Fruit fly (Drosophila melanogaster): ENCODE measurements around the gene CG42680.

CG42680 gene

DNA sequence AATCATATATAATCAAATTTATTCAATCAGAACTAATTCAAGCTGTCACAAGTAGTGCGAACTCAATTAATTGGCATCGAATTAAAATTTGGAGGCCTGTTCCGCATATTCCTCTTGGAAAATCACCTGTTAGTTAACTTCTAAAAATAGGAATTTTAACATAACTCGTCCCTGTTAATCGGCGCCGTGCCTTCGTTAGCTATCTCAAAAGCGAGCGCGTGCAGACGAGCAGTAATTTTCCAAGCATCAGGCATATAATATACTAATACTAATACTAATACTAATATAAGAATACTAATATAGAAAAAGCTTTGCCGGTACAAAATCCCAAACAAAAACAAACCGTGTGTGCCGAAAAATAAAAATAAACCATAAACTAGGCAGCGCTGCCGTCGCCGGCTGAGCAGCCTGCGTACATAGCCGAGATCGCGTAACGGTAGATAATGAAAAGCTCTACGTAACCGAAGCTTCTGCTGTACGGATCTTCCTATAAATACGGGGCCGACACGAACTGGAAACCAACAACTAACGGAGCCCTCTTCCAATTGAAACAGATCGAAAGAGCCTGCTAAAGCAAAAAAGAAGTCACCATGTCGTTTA is 27.8 kb upstream of the CG42680 start (continued):
- no peak for TF ChIP-seq CG8281 (tag; optimal IDR thresholded peaks at IDR 0.05)
- TF ChIP-seq bigmax (GFP tag; optimal IDR thresholded peaks at IDR 0.05), result no peak
- TF ChIP-seq CG4730 (GFP tag; IDR thresholded peaks at IDR 0.05), result no peak
- no peak for TF ChIP-seq CG9797 (GFP tag; optimal IDR thresholded peaks at IDR 0.05)
- TF ChIP-seq Nf-YA (GFP tag; IDR thresholded peaks at IDR 0.05), result no peak
- TF ChIP-seq da (GFP tag; optimal IDR thresholded peaks at IDR 0.05), result no peak
- TF ChIP-seq CG10565 (GFP tag; optimal IDR thresholded peaks at IDR 0.05), result no peak
- no peak for TF ChIP-seq CG7987 (GFP tag; optimal IDR thresholded peaks at IDR 0.05)
- no peak for TF ChIP-seq mirr (GFP tag; optimal IDR thresholded peaks at IDR 0.05)
- TF ChIP-seq CG2116 (GFP tag; optimal IDR thresholded peaks at IDR 0.05), result no peak
- TF ChIP-seq CG2129 (GFP tag; IDR thresholded peaks at IDR 0.05; ENCODE audit: partially characterized antibody), result no peak
- TF ChIP-seq CG3163 (GFP tag; optimal IDR thresholded peaks at IDR 0.05), result no peak
- TF ChIP-seq CG18619 (GFP tag; optimal IDR thresholded peaks at IDR 0.05), result no peak
- no peak for TF ChIP-seq CG6272 (GFP tag; IDR thresholded peaks at IDR 0.05)
- no peak for TF ChIP-seq CG3995 (GFP tag; optimal IDR thresholded peaks at IDR 0.05)
- TF ChIP-seq CG2120 (GFP tag; optimal IDR thresholded peaks at IDR 0.05), result no peak
- TF ChIP-seq CG13775 (GFP tag; optimal IDR thresholded peaks at IDR 0.05), result no peak
- no peak for TF ChIP-seq prd (optimal IDR thresholded peaks at IDR 0.05)
- TF ChIP-seq prd (GFP tag; IDR thresholded peaks at IDR 0.05), result no peak
- TF ChIP-seq CTCF (GFP tag; optimal IDR thresholded peaks at IDR 0.05), result no peak
- TF ChIP-seq shn (GFP tag; optimal IDR thresholded peaks at IDR 0.05), result no peak
- TF ChIP-seq CG10979 (tag; optimal IDR thresholded peaks at IDR 0.05), result no peak
- TF ChIP-seq chif (GFP tag; optimal IDR thresholded peaks at IDR 0.05), result no peak
- TF ChIP-seq Rx (GFP tag; IDR thresholded peaks at IDR 0.05), result no peak
- TF ChIP-seq tup (GFP tag; optimal IDR thresholded peaks at IDR 0.05), result no peak
- no peak for TF ChIP-seq Gug (GFP tag; IDR thresholded peaks at IDR 0.05)
- TF ChIP-seq CG10321 (GFP tag; IDR thresholded peaks at IDR 0.05), result no peak
- TF ChIP-seq run (tag; optimal IDR thresholded peaks at IDR 0.05), result no peak
- TF ChIP-seq gcm2 (GFP tag; optimal IDR thresholded peaks at IDR 0.05), result no peak
- TF ChIP-seq C15 (GFP tag; IDR thresholded peaks at IDR 0.05), result no peak
- TF ChIP-seq wor (GFP tag; IDR thresholded peaks at IDR 0.05), result no peak
- TF ChIP-seq chn (GFP tag; optimal IDR thresholded peaks at IDR 0.05), result no peak
- TF ChIP-seq CG11093 (GFP tag; IDR thresholded peaks at IDR 0.05), result no peak
- TF ChIP-seq salm (tag; optimal IDR thresholded peaks at IDR 0.05), result peak; percentile 29
- TF ChIP-seq sens (GFP tag), result no peak
- no peak for TF ChIP-seq Med (GFP tag)
- TF ChIP-seq pan (optimal IDR thresholded peaks at IDR 0.05), result no peak
- no peak for TF ChIP-seq pan (GFP tag; optimal IDR thresholded peaks at IDR 0.05 in 1 of 2, IDR thresholded peaks at IDR 0.05 in 1 of 2)
- TF ChIP-seq emc (GFP tag; optimal IDR thresholded peaks at IDR 0.05), result no peak
- no peak for TF ChIP-seq CG12744 (GFP tag; optimal IDR thresholded peaks at IDR 0.05)
- no peak for TF ChIP-seq caup (GFP tag; optimal IDR thresholded peaks at IDR 0.05; ENCODE audit: severe bottlenecking)
- no peak for TF ChIP-seq H2.0 (GFP tag; IDR thresholded peaks at IDR 0.05)
- TF ChIP-seq Bdp1 (GFP tag; optimal IDR thresholded peaks at IDR 0.05), result no peak
- TF ChIP-seq luna (GFP tag; optimal IDR thresholded peaks at IDR 0.05), result no peak
- no peak for TF ChIP-seq CG18476 (GFP tag; optimal IDR thresholded peaks at IDR 0.05)
- no peak for TF ChIP-seq Neu2 (GFP tag; optimal IDR thresholded peaks at IDR 0.05; ENCODE audit: borderline replicate concordance)
- TF ChIP-seq gcm (GFP tag; optimal IDR thresholded peaks at IDR 0.05), result peak; percentile 70
- no peak for TF ChIP-seq H15 (GFP tag; IDR thresholded peaks at IDR 0.05)
- no peak for TF ChIP-seq Doc2 (GFP tag; IDR thresholded peaks at IDR 0.05)
- TF ChIP-seq Optix (GFP tag; IDR thresholded peaks at IDR 0.05), result no peak
- no peak for TF ChIP-seq ewg (GFP tag; optimal IDR thresholded peaks at IDR 0.05)
- no peak for TF ChIP-seq mam (GFP tag; optimal IDR thresholded peaks at IDR 0.05)
- TF ChIP-seq D19A (tag; optimal IDR thresholded peaks at IDR 0.05), result peak; percentile 7
